Worm (Caenorhabditis elegans): ENCODE measurements around the gene cyp-25A3.

ce11 chrIII:3829105-3829504 is 10.4 kb downstream of the cyp-25A3 start, which contains the start of gene cnnm-5:
- no peak for TF ChIP-seq aly-2 (tag; optimal IDR thresholded peaks at IDR 0.05)
- no peak for TF ChIP-seq ztf-11 (tag; optimal IDR thresholded peaks at IDR 0.05)
- no peak for TF ChIP-seq nhr-12 (tag; optimal IDR thresholded peaks at IDR 0.05)
- no peak for TF ChIP-seq ama-1 (optimal IDR thresholded peaks at IDR 0.05)
- no peak for TF ChIP-seq fos-1 (tag; optimal IDR thresholded peaks at IDR 0.05)
- no peak for TF ChIP-seq ceh-16 (tag; optimal IDR thresholded peaks at IDR 0.05)
- TF ChIP-seq nhr-237 (tag; optimal IDR thresholded peaks at IDR 0.05) = no peak
- TF ChIP-seq lin-39 (tag; optimal IDR thresholded peaks at IDR 0.05) = no peak

Data from whole organism, L2 larva.